Fruit fly (Drosophila melanogaster) whole organism, larva: ENCODE data around the gene Tgi.

ENCODE experiments used
- noc ChIP-seq: fragments of 200-800 bp; sonication (Bioruptor generic); optimal IDR thresholded peaks from 3 replicates; lab custom pipeline; 2019; ENCODE audit warnings: missing biosample characterization, mild to moderate bottlenecking, missing genetic modification characterization, moderate library complexity

The Tgi gene

DNA sequence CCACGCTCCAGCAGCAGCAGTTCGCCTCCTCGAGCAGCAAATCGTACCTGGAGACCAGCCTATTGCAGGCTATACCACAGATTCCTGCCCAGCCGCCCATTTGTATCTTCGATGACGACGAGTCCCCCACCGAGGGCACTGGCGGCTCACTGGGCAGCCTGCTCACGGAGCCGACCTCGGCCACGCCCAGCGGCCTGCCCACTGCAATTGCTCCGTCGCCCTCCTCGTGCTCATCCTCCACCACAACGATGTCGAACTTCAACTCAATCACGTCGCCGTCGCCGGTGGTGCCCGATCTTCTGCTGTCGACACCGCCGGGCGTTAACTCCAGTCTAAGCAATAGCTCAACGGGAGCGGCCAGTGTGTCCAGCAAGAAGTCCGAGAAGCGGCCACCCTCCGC, 17.0 kb downstream of the Tgi start:
- no peak for TF ChIP-seq noc (tag; lab: Kevin White, UChicago)

DNA sequence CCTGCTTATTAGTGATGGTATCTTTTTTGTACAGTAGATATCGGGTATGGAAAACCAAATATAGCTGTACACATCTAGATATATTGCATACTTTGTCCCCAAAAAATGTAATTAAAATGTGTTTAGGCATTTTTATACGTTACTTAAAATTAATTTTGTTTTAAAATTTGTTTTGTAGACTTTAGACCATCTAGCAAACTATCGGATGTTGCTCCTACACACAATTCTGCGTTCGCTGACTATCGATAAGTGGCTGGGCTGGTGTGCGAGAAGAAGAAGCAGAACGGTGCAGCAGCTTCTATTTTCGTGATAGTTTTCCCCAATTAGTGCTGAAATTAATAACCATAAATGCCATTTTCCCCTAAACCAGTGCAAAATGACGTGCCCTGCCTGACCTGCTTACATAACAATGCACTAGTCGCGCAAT, 26.5 kb downstream of the Tgi start, which contains the start of the genes Vps36 and Liprin-beta:
Gene Vps36 (minus strand): TSS at position 1 of the 427 bp plus-strand sequence.
Gene Liprin-beta (plus strand): TSS at position 143 of the 427 bp plus-strand sequence.
- no peak for TF ChIP-seq noc (tag; lab: Kevin White, UChicago)

dm6 chr3L:13519555-13520284, 33.1 kb downstream of the Tgi start, which contains the start of gene CG10710:
TSS of gene CG10710 (minus strand) at chr3L:13519605.
- no peak for TF ChIP-seq noc (tag; lab: Kevin White, UChicago)
